Fruit fly (Drosophila melanogaster): ENCODE results near the gene CREG.

The CREG gene

dm6 chr3R:17402434-17402833 lies 8.0 kb upstream of the CREG start, which contains the start of gene Sur-8 (continued):
- TF ChIP-seq nmo (GFP tag; optimal IDR thresholded peaks at IDR 0.05) (peak; percentile 44), CG7987 (GFP tag; optimal IDR thresholded peaks at IDR 0.05) (peak; percentile 64), HLHmδ (GFP tag; optimal IDR thresholded peaks at IDR 0.05) (peak; percentile 67), CG12236 (GFP tag; optimal IDR thresholded peaks at IDR 0.05) (no peak), Mad (GFP tag; optimal IDR thresholded peaks at IDR 0.05) (peak; percentile 40), CG1024 (GFP tag; IDR thresholded peaks at IDR 0.05) (peak; percentile 80), CG17359 (tag; optimal IDR thresholded peaks at IDR 0.05) (peak; percentile 53), chn (GFP tag; optimal IDR thresholded peaks at IDR 0.05) (no peak), vvl (GFP tag; IDR thresholded peaks at IDR 0.05) (peak; percentile 76; the same call in 1 of the 2 replicates), gce (GFP tag; IDR thresholded peaks at IDR 0.05) (0 out of 3 replicates have a peak, but pooled peaks have one; percentile 15), CG4360 (GFP tag; IDR thresholded peaks at IDR 0.05) (no peak), fd102C (GFP tag; optimal IDR thresholded peaks at IDR 0.05) (no peak), unc-4 (GFP tag; IDR thresholded peaks at IDR 0.05; ENCODE audit: partially characterized antibody) (0 out of 2 replicates have a peak, but pooled peaks have one; percentile 20), CG8281 (tag; optimal IDR thresholded peaks at IDR 0.05) (no peak), Dbx (GFP tag; IDR thresholded peaks at IDR 0.05) (peak; percentile 84), fru (optimal IDR thresholded peaks at IDR 0.05) (no peak), Meics (GFP tag; optimal IDR thresholded peaks at IDR 0.05) (peak; percentile 74), CG1602 (GFP tag; optimal IDR thresholded peaks at IDR 0.05) (peak; percentile 57), CG13123 (GFP tag; optimal IDR thresholded peaks at IDR 0.05) (peak; percentile 38), CG2889 (GFP tag; IDR thresholded peaks at IDR 0.05) (no peak), CG2678 (tag; optimal IDR thresholded peaks at IDR 0.05) (peak; percentile 48), GATAe (GFP tag; conservative IDR thresholded peaks at IDR 0.05) (0 out of 2 replicates have a peak, but pooled peaks have one; percentile 27), CG14710 (tag; optimal IDR thresholded peaks at IDR 0.05) (peak; percentile 2), sc (optimal IDR thresholded peaks at IDR 0.05) (no peak), sc (GFP tag; optimal IDR thresholded peaks at IDR 0.05) (no peak), CG8388 (GFP tag; optimal IDR thresholded peaks at IDR 0.05) (peak; percentile 7), wek (GFP tag; optimal IDR thresholded peaks at IDR 0.05) (peak; percentile 25), prd (optimal IDR thresholded peaks at IDR 0.05) (no peak), prd (GFP tag; IDR thresholded peaks at IDR 0.05) (peak; percentile 75), run (tag; optimal IDR thresholded peaks at IDR 0.05) (no peak), CG8089 (GFP tag; optimal IDR thresholded peaks at IDR 0.05) (peak; percentile 53), Poxn (GFP tag; IDR thresholded peaks at IDR 0.05) (no peak), PHDP (tag; optimal IDR thresholded peaks at IDR 0.05) (peak; percentile 55), CTCF (GFP tag; optimal IDR thresholded peaks at IDR 0.05) (peak; percentile 98), Ets97D (GFP tag; optimal IDR thresholded peaks at IDR 0.05) (peak; percentile 45), Antp (GFP tag; optimal IDR thresholded peaks at IDR 0.05) (peak; percentile 70), org-1 (GFP tag; optimal IDR thresholded peaks at IDR 0.05) (peak; percentile 24), CG13894 (tag; optimal IDR thresholded peaks at IDR 0.05) (peak; percentile 23), emc (GFP tag; optimal IDR thresholded peaks at IDR 0.05) (no peak), CG9817 (tag; optimal IDR thresholded peaks at IDR 0.05) (peak; percentile 58), hbn (GFP tag; IDR thresholded peaks at IDR 0.05; ENCODE audit: partially characterized antibody) (no peak), zen2 (GFP tag; IDR thresholded peaks at IDR 0.05; ENCODE audit: partially characterized antibody) (0 out of 3 replicates have a peak, but pooled peaks have one; percentile 33), lbe (GFP tag; optimal IDR thresholded peaks at IDR 0.05) (no peak), CG12942 (GFP tag; optimal IDR thresholded peaks at IDR 0.05) (peak; percentile 40), CG10959 (GFP tag; IDR thresholded peaks at IDR 0.05) (peak; percentile 29; the same call in 1 of the 2 replicates), CG30431 (GFP tag; optimal IDR thresholded peaks at IDR 0.05) (peak; percentile 40), CG3281 (GFP tag; optimal IDR thresholded peaks at IDR 0.05) (peak; percentile 21), psq (GFP tag; optimal IDR thresholded peaks at IDR 0.05) (no peak), Kr (GFP tag; optimal IDR thresholded peaks at IDR 0.05) (no peak), CG12659 (GFP tag; optimal IDR thresholded peaks at IDR 0.05) (peak; percentile 65), sug (tag; optimal IDR thresholded peaks at IDR 0.05) (peak; percentile 53), Opbp (GFP tag; IDR thresholded peaks at IDR 0.05; ENCODE audit: partially characterized antibody) (peak; percentile 50; the same call in 2 of the 3 replicates)
